Fruit fly (Drosophila melanogaster) whole organism, embryonic: ENCODE results near the gene CG31729.

ENCODE experiments used
- CG10267 ChIP-seq: fragments of 200-800 bp; sonication (Bioruptor generic); optimal IDR thresholded peaks from 2 replicates; lab custom pipeline; 2018; ENCODE audit warnings: missing biosample characterization, mild to moderate bottlenecking, missing genetic modification characterization, moderate library complexity
- CG10431 ChIP-seq: fragments of 200-800 bp; sonication (Bioruptor generic); optimal IDR thresholded peaks from 3 replicates; lab custom pipeline; 2018; ENCODE audit warnings: missing biosample characterization, mild to moderate bottlenecking, missing genetic modification characterization
- CG10543 ChIP-seq: fragments of 200-800 bp; sonication (Bioruptor generic); optimal IDR thresholded peaks from 3 replicates; lab custom pipeline; 2017; ENCODE audit warnings: missing biosample characterization, mild to moderate bottlenecking, missing genetic modification characterization, moderate library complexity
- CG12299 ChIP-seq: fragments of 200-800 bp; sonication (Bioruptor generic); optimal IDR thresholded peaks from 2 replicates; lab custom pipeline; 2018; ENCODE audit warnings: missing biosample characterization, mild to moderate bottlenecking, missing genetic modification characterization
- CG12769 ChIP-seq: fragments of 200-800 bp; sonication (Bioruptor generic); optimal IDR thresholded peaks from 2 replicates; lab custom pipeline; 2019; ENCODE audit warnings: missing biosample characterization, mild to moderate bottlenecking, missing genetic modification characterization, moderate library complexity
- CG13296 ChIP-seq: fragments of 200-800 bp; sonication (Bioruptor generic); optimal IDR thresholded peaks from 3 replicates; lab custom pipeline; 2018; ENCODE audit warnings: missing biosample characterization, mild to moderate bottlenecking, missing genetic modification characterization
- CG13624 ChIP-seq: fragments of 200-800 bp; sonication (Bioruptor generic); optimal IDR thresholded peaks from 2 replicates; lab custom pipeline; 2016; ENCODE audit warnings: missing biosample characterization, missing genetic modification characterization
- CG14965 ChIP-seq: fragments of 200-800 bp; sonication (Bioruptor generic); optimal IDR thresholded peaks from 2 replicates; lab custom pipeline; 2016; ENCODE audit warnings: missing biosample characterization, missing genetic modification characterization, borderline replicate concordance
- CG18476 ChIP-seq: fragments of 200-800 bp; sonication (Bioruptor generic); optimal IDR thresholded peaks from 2 replicates; lab custom pipeline; 2016; ENCODE audit warnings: missing biosample characterization, mild to moderate bottlenecking, missing genetic modification characterization
- CG30431 ChIP-seq: fragments of 200-800 bp; sonication (Bioruptor generic); optimal IDR thresholded peaks from 2 replicates; lab custom pipeline; 2017; ENCODE audit warnings: missing biosample characterization, missing genetic modification characterization
- CG31224 ChIP-seq: fragments of 200-800 bp; sonication (Bioruptor generic); IDR thresholded peaks from 2 replicates; pipeline ENCODE4 v1.3.6; 2022; ENCODE audit warnings: missing biosample characterization, missing genetic modification characterization
- CG31441 ChIP-seq: fragments of 200-800 bp; sonication (Bioruptor generic); IDR thresholded peaks from 2 replicates; pipeline ENCODE4 v1.3.6; 2022; ENCODE audit warnings: missing biosample characterization, missing genetic modification characterization
- CG32767 ChIP-seq: fragments of 200-800 bp; sonication (Bioruptor generic); IDR thresholded peaks from 2 replicates; pipeline ENCODE4 v1.3.6; 2022; ENCODE audit warnings: missing biosample characterization, missing genetic modification characterization
- CG4360 ChIP-seq: fragments of 200-800 bp; sonication (Bioruptor generic); IDR thresholded peaks from 2 replicates; pipeline ENCODE4 v1.3.6; 2022; ENCODE audit warnings: missing biosample characterization, missing genetic modification characterization
- CG8924 ChIP-seq: fragments of 200-800 bp; optimal IDR thresholded peaks from 3 replicates; lab custom pipeline; 2019; ENCODE audit warnings: missing biosample characterization, mild to moderate bottlenecking, missing genetic modification characterization, moderate library complexity
- CG9797 ChIP-seq: fragments of 200-800 bp; sonication (Bioruptor generic); optimal IDR thresholded peaks from 3 replicates; lab custom pipeline; 2018; ENCODE audit warnings: missing biosample characterization, mild to moderate bottlenecking, missing genetic modification characterization
- Deaf1 ChIP-seq: fragments of 200-800 bp; optimal IDR thresholded peaks from 3 replicates; lab custom pipeline; 2019; ENCODE audit warnings: missing biosample characterization, mild to moderate bottlenecking, missing genetic modification characterization, moderate library complexity
- Fer2 ChIP-seq: fragments of 200-800 bp; sonication (Bioruptor generic); optimal IDR thresholded peaks from 2 replicates; lab custom pipeline; 2018; ENCODE audit warnings: missing biosample characterization, mild to moderate bottlenecking, missing genetic modification characterization, moderate library complexity
- Hr39 ChIP-seq: fragments of >200 bp; optimal IDR thresholded peaks from 2 replicates; lab custom pipeline; 2017
- Med ChIP-seq: fragments of 200-800 bp; sonication (Bioruptor generic); peaks from one replicate; lab custom pipeline; 2016; ENCODE audit warnings: missing biosample characterization, missing genetic modification characterization, mild to moderate bottlenecking, inconsistent platforms, moderate library complexity
- Sox100B ChIP-seq: fragments of 200-800 bp; sonication (Bioruptor generic); optimal IDR thresholded peaks from 3 replicates; lab custom pipeline; 2018; ENCODE audit warnings: missing biosample characterization, mild to moderate bottlenecking, missing genetic modification characterization
- cg ChIP-seq: fragments of 200-800 bp; sonication (Bioruptor generic); optimal IDR thresholded peaks from 3 replicates; lab custom pipeline; 2019; ENCODE audit warnings: missing biosample characterization, mild to moderate bottlenecking, missing genetic modification characterization, moderate library complexity
- chinmo ChIP-seq: fragments of 200-800 bp; sonication (Bioruptor generic); IDR thresholded peaks from 4 replicates; pipeline ENCODE4 v1.3.6; 2022; ENCODE audit warnings: missing biosample characterization, missing genetic modification characterization; ENCODE audit not compliant: partially characterized antibody
- crc ChIP-seq: fragments of 200-800 bp; sonication (Bioruptor generic); optimal IDR thresholded peaks from 2 replicates; lab custom pipeline; 2016; ENCODE audit warnings: missing biosample characterization, missing genetic modification characterization
- dimm ChIP-seq: fragments of 200-800 bp; sonication (Bioruptor generic); IDR thresholded peaks from 2 replicates; pipeline ENCODE4 v1.3.6; 2022; ENCODE audit warnings: missing biosample characterization, missing genetic modification characterization
- emc ChIP-seq: fragments of 200-800 bp; sonication (Bioruptor generic); optimal IDR thresholded peaks from 2 replicates; lab custom pipeline; 2016; ENCODE audit warnings: missing biosample characterization, missing genetic modification characterization
- fd3F ChIP-seq: fragments of 200-800 bp; sonication (Bioruptor generic); optimal IDR thresholded peaks from 2 replicates; lab custom pipeline; 2018; ENCODE audit warnings: missing biosample characterization, mild to moderate bottlenecking, missing genetic modification characterization, moderate library complexity
- mam ChIP-seq: fragments of 200-800 bp; sonication (Bioruptor generic); optimal IDR thresholded peaks from 3 replicates; lab custom pipeline; 2016; ENCODE audit warnings: missing biosample characterization, missing genetic modification characterization
- nmo ChIP-seq: fragments of 200-800 bp; sonication (Bioruptor generic); optimal IDR thresholded peaks from 2 replicates; lab custom pipeline; 2018; ENCODE audit warnings: missing biosample characterization, mild to moderate bottlenecking, missing genetic modification characterization, moderate library complexity
- nom ChIP-seq: fragments of 200-800 bp; sonication (Bioruptor generic); optimal IDR thresholded peaks from 2 replicates; lab custom pipeline; 2017; ENCODE audit warnings: missing biosample characterization, missing genetic modification characterization, mild to moderate bottlenecking, moderate library complexity, missing genetic modification reagents
- sd ChIP-seq: fragments of 200-800 bp; sonication (Bioruptor generic); optimal IDR thresholded peaks from 3 replicates; lab custom pipeline; 2018; ENCODE audit warnings: missing biosample characterization, mild to moderate bottlenecking, missing genetic modification characterization, moderate library complexity
- sens ChIP-seq: fragments of 200-800 bp; sonication (Bioruptor generic); peaks from one replicate; lab custom pipeline; 2016; ENCODE audit warnings: missing biosample characterization, missing genetic modification characterization
- sug ChIP-seq: fragments of 200-800 bp; optimal IDR thresholded peaks from 2 replicates; lab custom pipeline; 2019; ENCODE audit warnings: missing biosample characterization, mild to moderate bottlenecking, missing genetic modification characterization, moderate library complexity
- tup ChIP-seq: fragments of 200-800 bp; sonication (Bioruptor generic); optimal IDR thresholded peaks from 2 replicates; lab custom pipeline; 2016; ENCODE audit warnings: missing biosample characterization, mild to moderate bottlenecking, missing genetic modification characterization, moderate library complexity
- z ChIP-seq: fragments of 200-800 bp; sonication (Bioruptor generic); IDR thresholded peaks from 3 replicates; pipeline ENCODE4 v1.3.6; 2022; ENCODE audit warnings: missing biosample characterization, missing genetic modification characterization

Gene CG31729

dm6 chr2L:13258702-13259101 lies 31.1 kb upstream of the CG31729 start (continued):
- TF ChIP-seq CG18476 (GFP tag; lab: Kevin White, UChicago) (no peak), CG12299 (no peak), CG30431 (no peak)

DNA sequence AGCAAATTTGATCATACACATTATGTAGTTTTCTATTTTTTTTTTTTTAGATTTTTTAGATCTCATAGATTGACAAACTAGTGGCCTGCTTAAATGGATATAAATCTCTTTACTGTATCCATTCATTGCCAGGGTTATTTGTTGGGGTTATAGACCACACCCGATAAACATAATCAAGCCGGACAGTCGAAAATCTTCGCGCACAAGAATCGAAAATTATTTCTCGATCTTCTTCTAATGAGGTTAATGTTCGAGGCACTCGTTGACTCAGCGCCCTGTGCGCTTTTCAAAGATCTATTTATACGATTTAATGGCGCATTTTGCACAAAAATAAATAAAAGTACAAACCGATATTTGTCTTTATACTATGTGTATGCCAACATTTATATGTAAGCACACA lies 30.2 kb upstream of the CG31729 start, which contains the start of gene CG31730:
TSS of gene CG31730 (minus strand) at position 101 of the 400 bp plus-strand sequence.
- TF ChIP-seq nmo (GFP tag; lab: Kevin White, UChicago) (no peak), chinmo (GFP tag; lab: Robert Waterston, UW) (0 out of 4 replicates have a peak, but pooled peaks have one; percentile 35), sens (GFP tag; lab: Kevin White, UChicago) (peak; percentile 13)

DNA sequence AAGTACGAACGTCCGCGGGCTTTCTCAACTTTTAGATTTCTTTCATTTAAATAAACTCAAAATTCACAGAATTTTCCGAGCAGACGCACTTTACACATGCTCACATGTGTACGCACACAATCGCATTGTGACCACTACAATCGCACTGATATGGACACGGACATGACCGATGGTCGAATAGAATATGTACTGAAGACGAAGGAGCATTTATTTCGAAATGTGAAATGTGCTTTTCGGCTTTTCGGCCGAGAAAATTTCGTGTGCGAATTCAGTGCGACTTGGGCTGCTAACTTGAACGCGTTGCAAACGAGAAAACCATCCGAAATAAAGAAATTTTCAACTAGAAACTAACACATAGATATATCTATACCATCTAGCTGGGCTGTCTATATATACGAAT lies 29.1 kb upstream of the CG31729 start, which contains the start of gene CG44085:
TSS of gene CG44085 (plus strand) at position 269 of the 400 bp plus-strand sequence.
- TF ChIP-seq CG13624 (GFP tag; lab: Kevin White, UChicago) (no peak), CG10543 (peak; percentile 44), chinmo (GFP tag; lab: Robert Waterston, UW) (0 out of 4 replicates have a peak, but pooled peaks have one; percentile 9), CG32767 (GFP tag; lab: Robert Waterston, UW) (no peak), tup (no peak), z (GFP tag; lab: Robert Waterston, UW) (0 out of 3 replicates have a peak, but pooled peaks have one; percentile 40), sd (peak; percentile 26), emc (GFP tag; lab: Kevin White, UChicago) (no peak), CG9797 (GFP tag; lab: Kevin White, UChicago) (no peak), Deaf1 (tag; lab: Kevin White, UChicago) (peak; percentile 75), CG12769 (tag; lab: Kevin White, UChicago) (peak; percentile 32), CG10431 (GFP tag; lab: Kevin White, UChicago) (no peak), CG31441 (GFP tag; lab: Robert Waterston, UW) (no peak), cg (GFP tag; lab: Kevin White, UChicago) (peak; percentile 52), Med (GFP tag; lab: Kevin White, UChicago) (peak; percentile 53)

DNA sequence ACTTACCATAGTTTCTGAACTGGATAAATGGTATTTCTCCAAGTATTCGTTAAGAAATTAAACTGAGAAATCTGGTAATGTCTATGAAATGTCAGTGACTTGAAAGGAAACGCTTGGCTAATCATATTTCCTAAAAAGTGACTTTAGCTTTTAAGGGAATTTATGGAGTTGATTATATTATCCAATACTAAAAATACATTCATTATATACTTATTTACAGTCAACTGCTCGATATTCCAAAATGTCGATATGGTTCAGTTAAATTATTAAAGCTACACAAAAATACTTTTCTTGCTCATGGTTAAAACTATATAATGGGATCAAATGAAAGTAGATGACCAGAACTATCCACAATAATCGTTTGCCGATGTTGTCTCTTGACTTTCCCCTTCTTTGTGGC lies 24.0 kb upstream of the CG31729 start, which contains the start of gene CG31848:
TSS of gene CG31848 (minus strand) at position 101 of the 400 bp plus-strand sequence.
- TF ChIP-seq CG31224 (GFP tag; lab: Robert Waterston, UW) (no peak), nom (GFP tag; lab: Kevin White, UChicago) (no peak), dimm (GFP tag; lab: Robert Waterston, UW) (no peak), mam (GFP tag; lab: Kevin White, UChicago) (no peak), CG31441 (GFP tag; lab: Robert Waterston, UW) (no peak), Sox100B (GFP tag; lab: Kevin White, UChicago) (no peak), CG14965 (GFP tag; lab: Kevin White, UChicago) (no peak), CG4360 (no peak), CG10267 (tag; lab: Kevin White, UChicago) (no peak), Hr39 (lab: Kevin White, UChicago) (no peak), CG8924 (no peak), Fer2 (tag; lab: Kevin White, UChicago) (no peak), fd3F (GFP tag; lab: Kevin White, UChicago) (no peak), CG13296 (GFP tag; lab: Kevin White, UChicago) (no peak), sug (tag; lab: Kevin White, UChicago) (no peak), crc (GFP tag; lab: Kevin White, UChicago) (no peak)
